Worm (Caenorhabditis elegans) whole organism, L2 larva: ENCODE results near the gene srbc-44.

ENCODE experiments used
- dmd-4 ChIP-seq: sonication (generic microtip); optimal IDR thresholded peaks from 2 replicates; lab custom pipeline; 2017; ENCODE audit warnings: missing biosample characterization, missing genetic modification characterization
- nhr-6 ChIP-seq: fragments of 150-350 bp; optimal IDR thresholded peaks from 2 replicates; lab custom pipeline; 2014; ENCODE audit warnings: missing biosample characterization, missing genetic modification characterization
- skn-1 ChIP-seq: sonication (generic microtip); optimal IDR thresholded peaks from 2 replicates; lab custom pipeline; 2017; ENCODE audit warnings: missing biosample characterization, missing genetic modification characterization

DNA sequence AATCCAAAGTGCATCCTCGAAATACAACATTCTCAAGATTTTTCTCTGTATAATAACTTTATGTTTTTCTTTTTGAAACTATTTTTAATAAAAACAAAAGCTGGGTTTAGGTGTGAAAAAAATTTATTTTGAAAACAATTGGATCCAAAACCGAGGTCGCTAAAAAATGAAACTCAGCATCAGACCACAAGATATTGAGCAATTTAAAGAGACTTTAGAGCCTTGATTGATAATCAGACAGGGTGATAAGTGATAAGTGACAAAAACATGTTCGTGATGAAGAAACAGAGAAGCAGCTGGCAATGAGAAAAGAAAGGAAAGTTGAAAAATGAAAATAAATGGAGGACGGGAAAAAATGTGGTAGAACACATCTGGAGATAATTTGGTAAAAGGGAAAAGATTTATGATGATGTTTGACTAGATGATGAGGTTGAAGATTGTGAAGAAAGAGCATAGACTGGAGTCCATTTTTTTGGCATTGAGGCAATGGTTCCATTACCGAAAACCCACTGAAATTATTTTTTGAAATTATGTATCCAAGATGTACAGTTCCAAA lies 36.8 kb downstream of the srbc-44 start, which contains the start of gene C15C8.6:
- no peak for TF ChIP-seq dmd-4
- no peak for TF ChIP-seq skn-1 (tag; lab: Kevin White, UChicago)
- TF ChIP-seq nhr-6, result no peak
